Fruit fly (Drosophila melanogaster) whole organism, embryonic: ENCODE measurements around the gene CG13002.

Experiments used
- Atf3 ChIP-seq: fragments of 200-800 bp; sonication (Bioruptor generic); optimal IDR thresholded peaks from 3 replicates; lab custom pipeline; 2016; ENCODE audit warnings: missing biosample characterization, missing genetic modification characterization
- BEAF-32 ChIP-seq: fragments of 200-800 bp; sonication (Bioruptor generic); optimal IDR thresholded peaks from 3 replicates; lab custom pipeline; 2017; ENCODE audit warnings: missing biosample characterization, missing genetic modification characterization, mild to moderate bottlenecking, moderate library complexity, missing genetic modification reagents
- Bdp1 ChIP-seq: fragments of 200-800 bp; sonication (Bioruptor generic); optimal IDR thresholded peaks from 3 replicates; lab custom pipeline; 2016; ENCODE audit warnings: missing biosample characterization, missing genetic modification characterization
- Bteb2 ChIP-seq: fragments of 200-800 bp; sonication (Bioruptor generic); optimal IDR thresholded peaks from 2 replicates; lab custom pipeline; 2016; ENCODE audit warnings: missing biosample characterization, missing genetic modification characterization
- CG10209 ChIP-seq: fragments of 200-800 bp; sonication (Bioruptor generic); optimal IDR thresholded peaks from 3 replicates; lab custom pipeline; 2017; ENCODE audit warnings: missing biosample characterization, mild to moderate bottlenecking, missing genetic modification characterization, missing genetic modification reagents
- CG10267 ChIP-seq: fragments of 200-800 bp; sonication (Bioruptor generic); optimal IDR thresholded peaks from 2 replicates; lab custom pipeline; 2018; ENCODE audit warnings: missing biosample characterization, mild to moderate bottlenecking, missing genetic modification characterization, moderate library complexity
- CG11504 ChIP-seq: fragments of 200-800 bp; sonication (Bioruptor generic); optimal IDR thresholded peaks from 3 replicates; lab custom pipeline; 2019; ENCODE audit warnings: missing biosample characterization, mild to moderate bottlenecking, missing genetic modification characterization, moderate library complexity
- CG11695 ChIP-seq: fragments of 200-800 bp; sonication (Bioruptor generic); IDR thresholded peaks from 3 replicates; pipeline ENCODE4 v1.3.6; 2022; ENCODE audit warnings: missing biosample characterization, missing genetic modification characterization
- CG13424 ChIP-seq: fragments of 200-800 bp; sonication (Bioruptor generic); optimal IDR thresholded peaks from 2 replicates; lab custom pipeline; 2019; ENCODE audit warnings: missing biosample characterization, mild to moderate bottlenecking, missing genetic modification characterization, moderate library complexity
- CG15514 ChIP-seq: fragments of 200-800 bp; sonication (Bioruptor generic); optimal IDR thresholded peaks from 3 replicates; lab custom pipeline; 2017; ENCODE audit warnings: missing biosample characterization, missing genetic modification characterization, mild to moderate bottlenecking, moderate library complexity, missing genetic modification reagents
- CG2120 ChIP-seq: fragments of 200-800 bp; sonication (Bioruptor generic); optimal IDR thresholded peaks from 3 replicates; lab custom pipeline; 2016; ENCODE audit warnings: missing biosample characterization, missing genetic modification characterization
- CG4617 ChIP-seq: fragments of 200-800 bp; sonication (Bioruptor generic); optimal IDR thresholded peaks from 3 replicates; lab custom pipeline; 2016; ENCODE audit warnings: missing biosample characterization, missing genetic modification characterization, borderline replicate concordance
- CG4730 ChIP-seq: fragments of 200-800 bp; sonication (Bioruptor generic); IDR thresholded peaks from 2 replicates; pipeline ENCODE4 v1.3.6; 2022; ENCODE audit warnings: missing biosample characterization, missing genetic modification characterization
- CG6254 ChIP-seq: fragments of 200-800 bp; sonication (Bioruptor generic); optimal IDR thresholded peaks from 3 replicates; lab custom pipeline; 2017; ENCODE audit warnings: mild to moderate bottlenecking, missing biosample characterization, missing genetic modification reagents, missing genetic modification characterization
- CG7556 ChIP-seq: fragments of 200-800 bp; sonication (Bioruptor generic); optimal IDR thresholded peaks from 2 replicates; lab custom pipeline; 2017; ENCODE audit warnings: missing biosample characterization, mild to moderate bottlenecking, missing genetic modification characterization
- CG7786 ChIP-seq: fragments of 200-800 bp; sonication (Bioruptor generic); optimal IDR thresholded peaks from 2 replicates; lab custom pipeline; 2016; ENCODE audit warnings: missing biosample characterization, missing genetic modification characterization
- D19A ChIP-seq: fragments of 200-800 bp; optimal IDR thresholded peaks from 3 replicates; lab custom pipeline; 2019; ENCODE audit warnings: missing biosample characterization, mild to moderate bottlenecking, missing genetic modification characterization, moderate library complexity
- ERR ChIP-seq: fragments of 200-800 bp; sonication (Bioruptor generic); optimal IDR thresholded peaks from 2 replicates; lab custom pipeline; 2016; ENCODE audit warnings: missing biosample characterization, missing genetic modification characterization
- HLH54F ChIP-seq: fragments of 200-800 bp; sonication (Bioruptor generic); optimal IDR thresholded peaks from 3 replicates; lab custom pipeline; 2016; ENCODE audit warnings: missing biosample characterization, missing genetic modification characterization
- HLHmδ ChIP-seq: fragments of 200-800 bp; sonication (Bioruptor generic); optimal IDR thresholded peaks from 2 replicates; lab custom pipeline; 2018; ENCODE audit warnings: missing biosample characterization, mild to moderate bottlenecking, missing genetic modification characterization, moderate library complexity
- HmgD ChIP-seq: fragments of 200-800 bp; sonication (Bioruptor generic); optimal IDR thresholded peaks from 3 replicates; lab custom pipeline; 2016; ENCODE audit warnings: missing biosample characterization, missing genetic modification characterization
- NK7.1 ChIP-seq: fragments of 200-800 bp; sonication (Bioruptor generic); optimal IDR thresholded peaks from 3 replicates; lab custom pipeline; 2016; ENCODE audit warnings: missing biosample characterization, missing genetic modification characterization
- Nf-YA ChIP-seq: fragments of 200-800 bp; sonication (Bioruptor generic); IDR thresholded peaks from 2 replicates; pipeline ENCODE4 v1.3.6; 2022; ENCODE audit warnings: missing biosample characterization, missing genetic modification characterization
- Sin3A ChIP-seq: fragments of >200 bp; optimal IDR thresholded peaks from 2 replicates; lab custom pipeline; 2018
- Spps ChIP-seq: fragments of 200-800 bp; sonication (Bioruptor generic); optimal IDR thresholded peaks from 2 replicates; lab custom pipeline; 2018; ENCODE audit warnings: missing biosample characterization, mild to moderate bottlenecking, missing genetic modification characterization
- ash1 ChIP-seq: fragments of 200-800 bp; sonication (Bioruptor generic); optimal IDR thresholded peaks from 2 replicates; lab custom pipeline; 2018; ENCODE audit warnings: missing biosample characterization, mild to moderate bottlenecking, missing genetic modification characterization
- chif ChIP-seq, 2 experiments: fragments of 200-800 bp; sonication (Bioruptor generic); optimal IDR thresholded peaks; 3 replicates each; lab custom pipeline; 2016; ENCODE audit warnings: missing biosample characterization in 2 of 2, missing genetic modification characterization in 2 of 2
- crc ChIP-seq: fragments of 200-800 bp; sonication (Bioruptor generic); optimal IDR thresholded peaks from 2 replicates; lab custom pipeline; 2016; ENCODE audit warnings: missing biosample characterization, missing genetic modification characterization
- crol ChIP-seq: fragments of 200-800 bp; sonication (Bioruptor generic); IDR thresholded peaks from 2 replicates; pipeline ENCODE4 v1.3.6; 2022; ENCODE audit warnings: missing biosample characterization, missing genetic modification characterization
- dati ChIP-seq: fragments of 200-800 bp; sonication (Bioruptor generic); IDR thresholded peaks from 2 replicates; pipeline ENCODE4 v1.3.6; 2022; ENCODE audit warnings: missing biosample characterization, missing genetic modification characterization
- dmrt99B ChIP-seq: fragments of 200-800 bp; sonication (Bioruptor generic); optimal IDR thresholded peaks from 2 replicates; lab custom pipeline; 2018; ENCODE audit warnings: missing biosample characterization, mild to moderate bottlenecking, missing genetic modification characterization, moderate library complexity
- ewg ChIP-seq: fragments of 200-800 bp; sonication (Bioruptor generic); optimal IDR thresholded peaks from 3 replicates; lab custom pipeline; 2017; ENCODE audit warnings: mild to moderate bottlenecking, missing biosample characterization, missing genetic modification reagents, missing genetic modification characterization
- fd96Cb ChIP-seq: fragments of 200-800 bp; sonication (Bioruptor generic); optimal IDR thresholded peaks from 2 replicates; lab custom pipeline; 2018; ENCODE audit warnings: missing biosample characterization, mild to moderate bottlenecking, missing genetic modification characterization, moderate library complexity
- gce ChIP-seq: fragments of 200-800 bp; sonication (Bioruptor generic); IDR thresholded peaks from 3 replicates; pipeline ENCODE4 v1.3.6; 2022; ENCODE audit warnings: missing biosample characterization, missing genetic modification characterization
- gcm ChIP-seq: fragments of 200-800 bp; sonication (Bioruptor generic); optimal IDR thresholded peaks from 2 replicates; lab custom pipeline; 2019; ENCODE audit warnings: missing biosample characterization, mild to moderate bottlenecking, missing genetic modification characterization, moderate library complexity
- gfzf ChIP-seq: fragments of 200-800 bp; sonication (Bioruptor generic); optimal IDR thresholded peaks from 2 replicates; lab custom pipeline; 2016; ENCODE audit warnings: missing biosample characterization, mild to moderate bottlenecking, missing genetic modification characterization, moderate library complexity
- inv ChIP-seq: fragments of 200-800 bp; sonication (Bioruptor generic); IDR thresholded peaks from 2 replicates; pipeline ENCODE4 v1.3.6; 2022; ENCODE audit warnings: missing biosample characterization, missing genetic modification characterization; ENCODE audit not compliant: partially characterized antibody
- kah ChIP-seq: fragments of 200-800 bp; sonication (Bioruptor generic); optimal IDR thresholded peaks from 2 replicates; lab custom pipeline; 2018; ENCODE audit warnings: missing biosample characterization, mild to moderate bottlenecking, missing genetic modification characterization
- oc ChIP-seq: fragments of 200-800 bp; sonication (Bioruptor generic); optimal IDR thresholded peaks from 2 replicates; lab custom pipeline; 2018; ENCODE audit warnings: missing biosample characterization, mild to moderate bottlenecking, missing genetic modification characterization, moderate library complexity
- phol ChIP-seq: fragments of 200-800 bp; sonication (Bioruptor generic); optimal IDR thresholded peaks from 3 replicates; lab custom pipeline; 2018; ENCODE audit warnings: missing biosample characterization, mild to moderate bottlenecking, missing genetic modification characterization, moderate library complexity
- pros ChIP-seq: fragments of 200-800 bp; sonication (Bioruptor generic); optimal IDR thresholded peaks from 3 replicates; lab custom pipeline; 2019; ENCODE audit warnings: missing biosample characterization, mild to moderate bottlenecking, missing genetic modification characterization, moderate library complexity
- pum ChIP-seq: fragments of 200-800 bp; sonication (Bioruptor generic); optimal IDR thresholded peaks from 2 replicates; lab custom pipeline; 2016; ENCODE audit warnings: missing biosample characterization, missing genetic modification characterization
- sc ChIP-seq, 3 experiments: fragments of >200 bp in 2 of 3; fragments of 200-800 bp in 1 of 3; sonication (Bioruptor generic) in 1 of 3; optimal IDR thresholded peaks; 2 replicates in 2 of 3; 3 replicates in 1 of 3; lab custom pipeline; 2017; ENCODE audit warnings: mild to moderate bottlenecking in 1 of 3, missing biosample characterization in 1 of 3, missing genetic modification characterization in 1 of 3, missing genetic modification reagents in 1 of 3
- sens ChIP-seq: fragments of 200-800 bp; sonication (Bioruptor generic); peaks from one replicate; lab custom pipeline; 2016; ENCODE audit warnings: missing biosample characterization, missing genetic modification characterization
- sens-2 ChIP-seq: fragments of 200-800 bp; sonication (Bioruptor generic); IDR thresholded peaks from 2 replicates; pipeline ENCODE4 v1.3.6; 2022; ENCODE audit warnings: missing biosample characterization, missing genetic modification characterization
- sim ChIP-seq: fragments of 200-800 bp; sonication (Bioruptor generic); IDR thresholded peaks from 2 replicates; pipeline ENCODE4 v1.3.6; 2022; ENCODE audit warnings: missing biosample characterization, missing genetic modification characterization
- tna ChIP-seq: fragments of 200-800 bp; sonication (Bioruptor generic); IDR thresholded peaks from 2 replicates; pipeline ENCODE4 v1.3.6; 2022; ENCODE audit warnings: missing biosample characterization, missing genetic modification characterization; ENCODE audit not compliant: partially characterized antibody
- toy ChIP-seq: fragments of 200-800 bp; sonication (Bioruptor generic); IDR thresholded peaks from 2 replicates; pipeline ENCODE4 v1.3.6; 2022; ENCODE audit warnings: missing biosample characterization, missing genetic modification characterization
- tx ChIP-seq: fragments of 200-800 bp; sonication (Bioruptor generic); optimal IDR thresholded peaks from 2 replicates; lab custom pipeline; 2016; ENCODE audit warnings: missing biosample characterization, missing genetic modification characterization
- unc-4 ChIP-seq: fragments of 200-800 bp; sonication (Bioruptor generic); IDR thresholded peaks from 2 replicates; pipeline ENCODE4 v1.3.6; 2022; ENCODE audit warnings: missing biosample characterization, missing genetic modification characterization; ENCODE audit not compliant: partially characterized antibody
- wek ChIP-seq: fragments of 200-800 bp; sonication (Bioruptor generic); optimal IDR thresholded peaks from 3 replicates; lab custom pipeline; 2018; ENCODE audit warnings: missing biosample characterization, mild to moderate bottlenecking, missing genetic modification characterization, moderate library complexity

CG13002 gene

DNA sequence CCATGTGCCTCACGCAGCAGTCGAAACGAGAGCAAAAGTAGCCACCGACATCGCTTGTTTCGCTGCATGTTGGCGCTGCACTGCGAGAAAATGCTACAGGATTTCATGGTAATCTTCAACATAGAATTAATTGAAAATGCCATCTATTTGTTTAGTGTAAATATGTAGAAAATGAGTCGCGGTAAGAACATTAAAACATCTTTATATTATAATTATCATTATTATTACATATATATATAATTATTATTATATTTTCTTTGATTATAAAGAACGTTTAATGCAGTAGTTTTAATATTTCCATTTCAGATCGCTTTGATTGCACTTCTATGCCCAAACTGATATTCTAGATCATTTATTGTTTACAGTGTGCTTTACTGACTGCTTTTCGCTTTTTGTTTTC lies 16.6 kb upstream of the CG13002 start (continued):
- no peak for TF ChIP-seq sim (GFP tag; lab: Robert Waterston, UW)
- TF ChIP-seq NK7.1, result no peak
- no peak for TF ChIP-seq sc (optimal IDR thresholded peaks at IDR 0.05; lab: Kevin White, UChicago)
- TF ChIP-seq sc (GFP tag; optimal IDR thresholded peaks at IDR 0.05; lab: Kevin White, UChicago), result no peak
- TF ChIP-seq CG15514 (GFP tag; lab: Kevin White, UChicago), result no peak
- no peak for TF ChIP-seq fd96Cb (tag; lab: Kevin White, UChicago)
- TF ChIP-seq CG10209 (GFP tag; lab: Kevin White, UChicago), result no peak
- TF ChIP-seq dmrt99B, result peak; percentile 43
- no peak for TF ChIP-seq HLHmδ (GFP tag; lab: Kevin White, UChicago)
- no peak for TF ChIP-seq unc-4
- no peak for TF ChIP-seq ewg (GFP tag; lab: Kevin White, UChicago)
- no peak for TF ChIP-seq CG4617 (GFP tag; lab: Kevin White, UChicago)
- no peak for TF ChIP-seq Bteb2 (GFP tag; lab: Kevin White, UChicago)
- no peak for TF ChIP-seq D19A
- TF ChIP-seq ash1, result no peak
- TF ChIP-seq CG10267 (tag; lab: Kevin White, UChicago), result no peak
- no peak for TF ChIP-seq Atf3
- no peak for TF ChIP-seq wek (GFP tag; lab: Kevin White, UChicago)
- no peak for TF ChIP-seq CG11695 (GFP tag; lab: Robert Waterston, UW)
- no peak for TF ChIP-seq HmgD
- no peak for TF ChIP-seq inv (GFP tag; lab: Robert Waterston, UW)
- peak; percentile 16 for TF ChIP-seq phol (tag; lab: Kevin White, UChicago)
- TF ChIP-seq pros (GFP tag; lab: Kevin White, UChicago), result no peak
- TF ChIP-seq tx (GFP tag; lab: Kevin White, UChicago), result no peak
- TF ChIP-seq oc, result no peak
- no peak for TF ChIP-seq CG4730
- TF ChIP-seq gce, result no peak
- TF ChIP-seq ERR (GFP tag; lab: Kevin White, UChicago), result no peak
- TF ChIP-seq Nf-YA (GFP tag; lab: Robert Waterston, UW), result no peak
- TF ChIP-seq crc (GFP tag; lab: Kevin White, UChicago), result no peak
- no peak for TF ChIP-seq sens-2 (GFP tag; lab: Robert Waterston, UW)
- TF ChIP-seq Bdp1 (GFP tag; lab: Kevin White, UChicago), result no peak
- TF ChIP-seq HLH54F (GFP tag; lab: Kevin White, UChicago), result no peak
- TF ChIP-seq CG11504, result peak; percentile 52
- TF ChIP-seq kah (GFP tag; lab: Kevin White, UChicago), result no peak
- TF ChIP-seq pum (GFP tag; lab: Kevin White, UChicago), result no peak
- peak; percentile 11 for TF ChIP-seq CG13424 (tag; lab: Kevin White, UChicago)
- TF ChIP-seq CG7556 (GFP tag; lab: Kevin White, UChicago), result no peak
- no peak for TF ChIP-seq CG7786
- no peak for TF ChIP-seq gfzf
- no peak for TF ChIP-seq dati
- TF ChIP-seq BEAF-32 (GFP tag; lab: Kevin White, UChicago), result no peak
- no peak for TF ChIP-seq CG2120
- no peak for TF ChIP-seq sens
- no peak for TF ChIP-seq CG6254
- no peak for TF ChIP-seq toy (GFP tag; lab: Robert Waterston, UW)
- no peak for TF ChIP-seq chif (GFP tag; optimal IDR thresholded peaks at IDR 0.05; lab: Kevin White, UChicago)
- no peak for TF ChIP-seq crol (GFP tag; lab: Robert Waterston, UW)
- TF ChIP-seq tna (GFP tag; lab: Robert Waterston, UW), result no peak
- no peak for TF ChIP-seq Sin3A (lab: Kevin White, UChicago)
- no peak for TF ChIP-seq Spps (tag; lab: Kevin White, UChicago)
- TF ChIP-seq gcm (GFP tag; lab: Kevin White, UChicago), result no peak
